Fruit fly (Drosophila melanogaster): ENCODE data around the gene Cbs.
A peak's percentile ranks its signal among the peaks of the same experiment; 100 is the strongest.

Cbs gene

dm6 chrX:21053099-21053715 lies 8.3 kb downstream of the Cbs start (continued):
- TF ChIP-seq CG7987 (GFP tag; optimal IDR thresholded peaks at IDR 0.05) (peak; percentile 94), Pdp1 (GFP tag; optimal IDR thresholded peaks at IDR 0.05) (peak; percentile 59 to 62), cwo (GFP tag; optimal IDR thresholded peaks at IDR 0.05) (peak; percentile 63), lbe (GFP tag; optimal IDR thresholded peaks at IDR 0.05) (peak; percentile 50), CG4707 (GFP tag; optimal IDR thresholded peaks at IDR 0.05) (peak; percentile 82), ap (GFP tag; IDR thresholded peaks at IDR 0.05) (no peak), Poxn (GFP tag; IDR thresholded peaks at IDR 0.05) (no peak), Med (GFP tag) (peak; percentile 97), B-H1 (GFP tag; IDR thresholded peaks at IDR 0.05) (peak; percentile 34; the same call in 1 of the 3 replicates), CG12104 (GFP tag; optimal IDR thresholded peaks at IDR 0.05) (peak; percentile 64), dmrt99B (tag; optimal IDR thresholded peaks at IDR 0.05) (peak; percentile 64), Hr51 (GFP tag; optimal IDR thresholded peaks at IDR 0.05) (peak; percentile 55 to 69), Atf3 (GFP tag; optimal IDR thresholded peaks at IDR 0.05) (peak; percentile 62), CG4424 (GFP tag; optimal IDR thresholded peaks at IDR 0.05) (peak; percentile 74), CG13123 (GFP tag; optimal IDR thresholded peaks at IDR 0.05) (peak; percentile 42), Antp (GFP tag; optimal IDR thresholded peaks at IDR 0.05) (peak; percentile 63), mld (GFP tag; IDR thresholded peaks at IDR 0.05; ENCODE audit: partially characterized antibody) (peak; percentile 74; the same call in 1 of the 3 replicates), CG4730 (GFP tag; IDR thresholded peaks at IDR 0.05) (no peak), CG7928 (GFP tag; optimal IDR thresholded peaks at IDR 0.05) (peak; percentile 89), HmgD (GFP tag; optimal IDR thresholded peaks at IDR 0.05) (peak; percentile 71), Meics (GFP tag; optimal IDR thresholded peaks at IDR 0.05) (peak; percentile 86), CG15514 (GFP tag; optimal IDR thresholded peaks at IDR 0.05) (peak; percentile 89), h (optimal IDR thresholded peaks at IDR 0.05) (no peak), CG9727 (GFP tag; optimal IDR thresholded peaks at IDR 0.05) (peak; percentile 85), trem (tag; optimal IDR thresholded peaks at IDR 0.05) (peak; percentile 71), emc (GFP tag; optimal IDR thresholded peaks at IDR 0.05) (peak; percentile 61), CG16779 (GFP tag; IDR thresholded peaks at IDR 0.05) (0 out of 2 replicates have a peak, but pooled peaks have one; percentile 47), sens-2 (GFP tag; IDR thresholded peaks at IDR 0.05) (peak; percentile 41; the same call in 1 of the 2 replicates), Vsx1 (GFP tag; optimal IDR thresholded peaks at IDR 0.05) (peak; percentile 82), org-1 (GFP tag; optimal IDR thresholded peaks at IDR 0.05) (peak; percentile 72), CG17385 (GFP tag; optimal IDR thresholded peaks at IDR 0.05) (peak; percentile 94), bowl (GFP tag; IDR thresholded peaks at IDR 0.05) (no peak), Nf-YC (tag; optimal IDR thresholded peaks at IDR 0.05) (peak; percentile 36), CG2712 (tag; optimal IDR thresholded peaks at IDR 0.05) (peak; percentile 58), CG43689 (GFP tag; IDR thresholded peaks at IDR 0.05) (peak; percentile 30; the same call in 1 of the 2 replicates), slbo (GFP tag; IDR thresholded peaks at IDR 0.05) (peak; percentile 82), chinmo (GFP tag; IDR thresholded peaks at IDR 0.05; ENCODE audit: partially characterized antibody) (0 out of 4 replicates have a peak, but pooled peaks have one; percentile 59), CG2129 (GFP tag; IDR thresholded peaks at IDR 0.05; ENCODE audit: partially characterized antibody) (peak; percentile 35; the same call in 1 of the 2 replicates), CG4328 (GFP tag; optimal IDR thresholded peaks at IDR 0.05) (peak; percentile 84), p53 (GFP tag; optimal IDR thresholded peaks at IDR 0.05) (peak; percentile 61), Hand (GFP tag; optimal IDR thresholded peaks at IDR 0.05) (peak; percentile 66), C15 (GFP tag; IDR thresholded peaks at IDR 0.05) (0 out of 3 replicates have a peak, but pooled peaks have one; percentile 41), prd (optimal IDR thresholded peaks at IDR 0.05) (no peak), prd (GFP tag; IDR thresholded peaks at IDR 0.05) (peak; percentile 61), toy (GFP tag; IDR thresholded peaks at IDR 0.05) (peak; percentile 47; the same call in 1 of the 2 replicates), Gug (GFP tag; IDR thresholded peaks at IDR 0.05) (peak; percentile 63; the same call in 2 of the 4 replicates), ssp (GFP tag; IDR thresholded peaks at IDR 0.05) (peak; percentile 27; the same call in 1 of the 2 replicates), otp (GFP tag; IDR thresholded peaks at IDR 0.05) (peak; percentile 88), jing (GFP tag; optimal IDR thresholded peaks at IDR 0.05) (no peak)

Measured in whole organism, embryonic.